Fruit fly (Drosophila melanogaster): ENCODE data around the gene CG1239.
A peak's percentile ranks its signal among the peaks of the same experiment; 100 is the strongest.

The CG1239 gene

DNA sequence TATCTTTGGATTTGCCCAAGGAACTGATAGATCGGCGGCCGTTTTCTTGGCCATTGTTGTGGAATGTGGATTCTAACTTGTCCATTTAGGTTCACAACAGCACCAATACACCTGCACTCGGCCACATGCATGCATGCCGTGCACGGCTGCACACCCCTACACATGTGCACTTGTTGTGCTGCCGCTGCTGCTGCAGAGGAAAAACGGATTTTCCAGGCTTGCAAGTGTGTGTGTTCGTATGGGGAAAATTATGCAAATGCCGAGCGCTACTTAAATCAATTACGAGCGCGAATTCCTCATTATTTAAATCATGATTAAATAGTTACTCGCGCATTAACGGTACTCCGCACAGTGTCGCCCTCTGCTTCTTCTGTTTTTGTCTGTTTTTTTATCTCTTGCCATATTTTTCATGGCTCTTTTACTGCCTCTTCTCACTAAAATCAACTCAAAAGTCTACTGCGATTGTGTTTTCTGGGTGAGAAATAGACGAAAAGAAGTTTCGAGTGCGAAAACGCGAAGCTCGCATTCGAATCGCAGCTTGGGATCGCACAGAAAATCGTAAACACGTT lies 48.7 kb upstream of the CG1239 start:
- peak; percentile 8; the same call in 1 of the 2 replicates for TF ChIP-seq vvl (GFP tag; IDR thresholded peaks at IDR 0.05)
- peak; percentile 76 for TF ChIP-seq CG15479 (GFP tag; optimal IDR thresholded peaks at IDR 0.05)
- TF ChIP-seq Ets65A (GFP tag), result peak; percentile 48
- TF ChIP-seq Taf1 (GFP tag; IDR thresholded peaks at IDR 0.05), result no peak
- no peak for TF ChIP-seq HHEX (GFP tag; optimal IDR thresholded peaks at IDR 0.05)
- no peak for TF ChIP-seq CG4820 (GFP tag; optimal IDR thresholded peaks at IDR 0.05)
- no peak for TF ChIP-seq CG10543 (GFP tag; optimal IDR thresholded peaks at IDR 0.05)
- 0 out of 3 replicates have a peak, but pooled peaks have one; percentile 33 for TF ChIP-seq CG34224 (GFP tag; IDR thresholded peaks at IDR 0.05; ENCODE audit: partially characterized antibody)
- peak in 1 of 2 experiments; percentile 25 for TF ChIP-seq insv (GFP tag; optimal IDR thresholded peaks at IDR 0.05)
- peak; percentile 55 for TF ChIP-seq sens (GFP tag)
- peak; percentile 85 for TF ChIP-seq cg (GFP tag; optimal IDR thresholded peaks at IDR 0.05)
- peak; percentile 79 for TF ChIP-seq CTCF (GFP tag; optimal IDR thresholded peaks at IDR 0.05)
- no peak for TF ChIP-seq MESR4 (GFP tag; optimal IDR thresholded peaks at IDR 0.05)
- peak; percentile 30; the same call in 1 of the 2 replicates for TF ChIP-seq rib (GFP tag; IDR thresholded peaks at IDR 0.05)

dm6 chr3R:5685269-5686048 lies 47.9 kb upstream of the CG1239 start, which contains the start of the genes Rab23 and plx:
TSS of gene Rab23 (minus strand) at chr3R:5685434.
TSS of gene plx (plus strand) at chr3R:5685855.
- TF ChIP-seq MBD-R2 (GFP tag; IDR thresholded peaks at IDR 0.05) (peak; percentile 78), NFAT (GFP tag; IDR thresholded peaks at IDR 0.05) (0 out of 2 replicates have a peak, but pooled peaks have one; percentile 2), Abd-B (GFP tag; optimal IDR thresholded peaks at IDR 0.05) (peak; percentile 27), Dp (GFP tag; optimal IDR thresholded peaks at IDR 0.05) (peak; percentile 99), NfI (GFP tag; optimal IDR thresholded peaks at IDR 0.05) (peak; percentile 28), CG7556 (GFP tag; optimal IDR thresholded peaks at IDR 0.05) (peak; percentile 1), ham (GFP tag; IDR thresholded peaks at IDR 0.05) (no peak), CG32767 (GFP tag; IDR thresholded peaks at IDR 0.05) (no peak), Dref (GFP tag; IDR thresholded peaks at IDR 0.05) (peak; percentile 46), YL-1 (GFP tag; optimal IDR thresholded peaks at IDR 0.05) (peak; percentile 5), CG13287 (GFP tag; IDR thresholded peaks at IDR 0.05; ENCODE audit: partially characterized antibody) (peak; percentile 47; the same call in 1 of the 2 replicates), Ets97D (GFP tag; optimal IDR thresholded peaks at IDR 0.05) (peak; percentile 78), CG11723 (GFP tag; optimal IDR thresholded peaks at IDR 0.05) (no peak), gfzf (GFP tag; optimal IDR thresholded peaks at IDR 0.05) (peak; percentile 76), kni (GFP tag; optimal IDR thresholded peaks at IDR 0.05) (peak; percentile 1), CG18764 (GFP tag; optimal IDR thresholded peaks at IDR 0.05) (peak; percentile 21), seq (GFP tag; IDR thresholded peaks at IDR 0.05) (peak; percentile 16; the same call in 1 of the 2 replicates), Med (GFP tag) (peak; percentile 59), CG2712 (tag; optimal IDR thresholded peaks at IDR 0.05) (peak; percentile 21), CG3847 (GFP tag; IDR thresholded peaks at IDR 0.05) (peak; percentile 79), CG4707 (GFP tag; optimal IDR thresholded peaks at IDR 0.05) (peak; percentile 18), vfl (GFP tag; optimal IDR thresholded peaks at IDR 0.05) (peak; percentile 26), CG2889 (GFP tag; IDR thresholded peaks at IDR 0.05) (no peak), ab (GFP tag; optimal IDR thresholded peaks at IDR 0.05) (peak; percentile 31), CG5245 (GFP tag; optimal IDR thresholded peaks at IDR 0.05) (no peak), CG9932 (GFP tag; IDR thresholded peaks at IDR 0.05) (peak; percentile 34), bbx (GFP tag; IDR thresholded peaks at IDR 0.05; ENCODE audit: partially characterized antibody) (peak; percentile 41; the same call in 1 of the 2 replicates), CG13624 (GFP tag; optimal IDR thresholded peaks at IDR 0.05) (peak; percentile 11), Hmr (GFP tag; optimal IDR thresholded peaks at IDR 0.05) (peak; percentile 47), Oaz (GFP tag; IDR thresholded peaks at IDR 0.05) (no peak), HLH54F (GFP tag; optimal IDR thresholded peaks at IDR 0.05) (peak; percentile 35), CG2678 (tag; optimal IDR thresholded peaks at IDR 0.05) (no peak), B-H2 (GFP tag; optimal IDR thresholded peaks at IDR 0.05) (peak; percentile 44), CG17802 (tag; optimal IDR thresholded peaks at IDR 0.05) (peak; percentile 85)
